Fruit fly (Drosophila melanogaster) whole organism, prepupa: Measurements from ENCODE around the gene Cdc7.
A peak's percentile ranks its signal among the peaks of the same experiment; 100 is the strongest.

Experiments used
- Blimp-1 ChIP-seq: fragments of 200-800 bp; sonication (Bioruptor generic); optimal IDR thresholded peaks from 3 replicates; lab custom pipeline; 2017; ENCODE audit warnings: missing biosample characterization, missing genetic modification characterization, mild to moderate bottlenecking, moderate library complexity, missing genetic modification reagents
- CG10669 ChIP-seq: fragments of 200-800 bp; sonication (Bioruptor generic); optimal IDR thresholded peaks from 3 replicates; lab custom pipeline; 2018; ENCODE audit warnings: missing biosample characterization, mild to moderate bottlenecking, missing genetic modification characterization, moderate library complexity
- CG15336 ChIP-seq: fragments of 200-800 bp; sonication (Bioruptor generic); IDR thresholded peaks from 2 replicates; pipeline ENCODE4 v1.3.6; 2022; ENCODE audit warnings: missing biosample characterization, missing genetic modification characterization
- CG31627 ChIP-seq: fragments of 200-800 bp; sonication (Bioruptor generic); optimal IDR thresholded peaks from 3 replicates; lab custom pipeline; 2016; ENCODE audit warnings: missing biosample characterization, missing genetic modification characterization
- CG34406 ChIP-seq: fragments of 200-800 bp; sonication (Bioruptor generic); optimal IDR thresholded peaks from 3 replicates; lab custom pipeline; 2016; ENCODE audit warnings: missing biosample characterization, missing genetic modification characterization
- CG3919 ChIP-seq: fragments of 200-800 bp; sonication (Bioruptor generic); optimal IDR thresholded peaks from 3 replicates; lab custom pipeline; 2016; ENCODE audit warnings: missing biosample characterization, missing genetic modification characterization
- CG6163 ChIP-seq: fragments of 200-800 bp; sonication (Bioruptor generic); IDR thresholded peaks from 3 replicates; pipeline ENCODE4 v1.3.6; 2022; ENCODE audit warnings: missing biosample characterization, missing genetic modification characterization
- CG6808 ChIP-seq: fragments of 200-800 bp; sonication (Bioruptor generic); optimal IDR thresholded peaks from 3 replicates; lab custom pipeline; 2017; ENCODE audit warnings: missing biosample characterization, missing genetic modification characterization, mild to moderate bottlenecking, moderate library complexity, missing genetic modification reagents
- CG6854 ChIP-seq: fragments of 200-800 bp; sonication (Bioruptor generic); optimal IDR thresholded peaks from 2 replicates; lab custom pipeline; 2017; ENCODE audit warnings: missing biosample characterization, mild to moderate bottlenecking, missing genetic modification characterization
- CG7368 ChIP-seq: fragments of 200-800 bp; sonication (Bioruptor generic); optimal IDR thresholded peaks from 3 replicates; lab custom pipeline; 2016; ENCODE audit warnings: missing biosample characterization, missing genetic modification characterization
- CG8319 ChIP-seq: fragments of 200-800 bp; sonication (Bioruptor generic); optimal IDR thresholded peaks from 3 replicates; lab custom pipeline; 2016; ENCODE audit warnings: missing biosample characterization, missing genetic modification characterization
- CG8632 ChIP-seq: fragments of 200-800 bp; sonication (Bioruptor generic); optimal IDR thresholded peaks from 3 replicates; lab custom pipeline; 2016; ENCODE audit warnings: missing biosample characterization, missing genetic modification characterization
- CG9139 ChIP-seq: fragments of 200-800 bp; sonication (Bioruptor generic); optimal IDR thresholded peaks from 3 replicates; lab custom pipeline; 2017; ENCODE audit warnings: missing biosample characterization, mild to moderate bottlenecking, missing genetic modification characterization
- Eip93F ChIP-seq: fragments of 200-800 bp; sonication (Bioruptor generic); optimal IDR thresholded peaks from 2 replicates; lab custom pipeline; 2016; ENCODE audit warnings: missing biosample characterization, mild to moderate bottlenecking, missing genetic modification characterization
- Ets21C ChIP-seq: fragments of 200-800 bp; sonication (Bioruptor generic); optimal IDR thresholded peaks from 3 replicates; lab custom pipeline; 2016; ENCODE audit warnings: missing biosample characterization, missing genetic modification characterization
- Gug ChIP-seq: fragments of 200-800 bp; sonication (Bioruptor generic); IDR thresholded peaks from 2 replicates; pipeline ENCODE4 v1.3.6; 2022; ENCODE audit warnings: missing biosample characterization, missing genetic modification characterization
- Hr38 ChIP-seq: sonication (Bioruptor generic); optimal IDR thresholded peaks from 2 replicates; lab custom pipeline; 2016; ENCODE audit warnings: missing biosample characterization, missing genetic modification characterization
- Hr39 ChIP-seq: fragments of 200-800 bp; sonication (Bioruptor generic); optimal IDR thresholded peaks from 2 replicates; lab custom pipeline; 2016; ENCODE audit warnings: missing biosample characterization, missing genetic modification characterization
- Lpt ChIP-seq: fragments of 200-800 bp; sonication (Bioruptor generic); optimal IDR thresholded peaks from 3 replicates; lab custom pipeline; 2016; ENCODE audit warnings: missing biosample characterization, missing genetic modification characterization
- Smox ChIP-seq: fragments of 200-800 bp; sonication (Bioruptor generic); optimal IDR thresholded peaks from 3 replicates; lab custom pipeline; 2016; ENCODE audit warnings: missing biosample characterization, missing genetic modification characterization
- Sox102F ChIP-seq: fragments of 200-800 bp; sonication (Bioruptor generic); optimal IDR thresholded peaks from 2 replicates; lab custom pipeline; 2016; ENCODE audit warnings: missing biosample characterization, mild to moderate bottlenecking, missing genetic modification characterization
- Sox14 ChIP-seq: fragments of 200-800 bp; sonication (Bioruptor generic); optimal IDR thresholded peaks from 3 replicates; lab custom pipeline; 2016; ENCODE audit warnings: missing biosample characterization, missing genetic modification characterization
- achi ChIP-seq: fragments of 200-800 bp; sonication (Bioruptor generic); optimal IDR thresholded peaks from 3 replicates; lab custom pipeline; 2016; ENCODE audit warnings: missing biosample characterization, missing genetic modification characterization
- acj6 ChIP-seq: fragments of 200-800 bp; sonication (Bioruptor generic); optimal IDR thresholded peaks from 3 replicates; lab custom pipeline; 2016; ENCODE audit warnings: missing biosample characterization, missing genetic modification characterization
- cyc ChIP-seq: fragments of 200-800 bp; sonication (Bioruptor generic); optimal IDR thresholded peaks from 3 replicates; lab custom pipeline; 2016; ENCODE audit warnings: missing biosample characterization, missing genetic modification characterization
- dac ChIP-seq: fragments of 200-800 bp; sonication (Bioruptor generic); optimal IDR thresholded peaks from 2 replicates; lab custom pipeline; 2017; ENCODE audit warnings: missing biosample characterization, mild to moderate bottlenecking, missing genetic modification characterization
- dsx ChIP-seq: fragments of 200-800 bp; optimal IDR thresholded peaks from 3 replicates; lab custom pipeline; 2019; ENCODE audit warnings: missing biosample characterization, mild to moderate bottlenecking, missing genetic modification characterization, moderate library complexity; ENCODE audit not compliant: poor library complexity, severe bottlenecking
- eg ChIP-seq: fragments of 200-800 bp; sonication (Bioruptor generic); IDR thresholded peaks from 3 replicates; pipeline ENCODE4 v1.3.6; 2022; ENCODE audit warnings: missing biosample characterization, missing genetic modification characterization
- fkh ChIP-seq: fragments of 200-800 bp; sonication (Bioruptor generic); optimal IDR thresholded peaks from 3 replicates; lab custom pipeline; 2017; ENCODE audit warnings: missing biosample characterization, mild to moderate bottlenecking, missing genetic modification characterization, moderate library complexity
- lz ChIP-seq: fragments of 200-800 bp; sonication (Bioruptor generic); optimal IDR thresholded peaks from 3 replicates; lab custom pipeline; 2016; ENCODE audit warnings: missing biosample characterization, missing genetic modification characterization
- net ChIP-seq: fragments of 200-800 bp; sonication (Bioruptor generic); optimal IDR thresholded peaks from 3 replicates; lab custom pipeline; 2016; ENCODE audit warnings: missing biosample characterization, missing genetic modification characterization
- pdm3 ChIP-seq: fragments of 200-800 bp; sonication (Bioruptor generic); optimal IDR thresholded peaks from 3 replicates; lab custom pipeline; 2016; ENCODE audit warnings: missing biosample characterization, missing genetic modification characterization
- salr ChIP-seq, 2 experiments: fragments of 200-800 bp; sonication (Bioruptor generic); optimal IDR thresholded peaks; 3 replicates each; lab custom pipeline; 2016 to 2018; ENCODE audit warnings: missing biosample characterization in 2 of 2, missing genetic modification characterization in 2 of 2, mild to moderate bottlenecking in 1 of 2
- spab ChIP-seq: fragments of 200-800 bp; sonication (Bioruptor generic); optimal IDR thresholded peaks from 2 replicates; lab custom pipeline; 2017; ENCODE audit warnings: missing biosample characterization, mild to moderate bottlenecking, missing genetic modification characterization, missing genetic modification reagents
- ss ChIP-seq, 2 experiments: fragments of 200-800 bp; sonication (Bioruptor generic); optimal IDR thresholded peaks; 2 replicates in 1 of 2; 3 replicates in 1 of 2; lab custom pipeline; 2017 to 2018; ENCODE audit warnings: mild to moderate bottlenecking in 2 of 2, missing biosample characterization in 2 of 2, missing genetic modification characterization in 2 of 2, moderate library complexity in 1 of 2
- svp ChIP-seq: fragments of 200-800 bp; sonication (Bioruptor generic); peaks from one replicate; lab custom pipeline; 2016; ENCODE audit warnings: missing biosample characterization, missing genetic modification characterization
- topi ChIP-seq: fragments of 200-800 bp; sonication (Bioruptor generic); optimal IDR thresholded peaks from 3 replicates; lab custom pipeline; 2016; ENCODE audit warnings: missing biosample characterization, missing genetic modification characterization
- vri ChIP-seq: fragments of 200-800 bp; sonication (Bioruptor generic); optimal IDR thresholded peaks from 3 replicates; lab custom pipeline; 2016; ENCODE audit warnings: missing biosample characterization, mild to moderate bottlenecking, missing genetic modification characterization

Cdc7 gene

DNA sequence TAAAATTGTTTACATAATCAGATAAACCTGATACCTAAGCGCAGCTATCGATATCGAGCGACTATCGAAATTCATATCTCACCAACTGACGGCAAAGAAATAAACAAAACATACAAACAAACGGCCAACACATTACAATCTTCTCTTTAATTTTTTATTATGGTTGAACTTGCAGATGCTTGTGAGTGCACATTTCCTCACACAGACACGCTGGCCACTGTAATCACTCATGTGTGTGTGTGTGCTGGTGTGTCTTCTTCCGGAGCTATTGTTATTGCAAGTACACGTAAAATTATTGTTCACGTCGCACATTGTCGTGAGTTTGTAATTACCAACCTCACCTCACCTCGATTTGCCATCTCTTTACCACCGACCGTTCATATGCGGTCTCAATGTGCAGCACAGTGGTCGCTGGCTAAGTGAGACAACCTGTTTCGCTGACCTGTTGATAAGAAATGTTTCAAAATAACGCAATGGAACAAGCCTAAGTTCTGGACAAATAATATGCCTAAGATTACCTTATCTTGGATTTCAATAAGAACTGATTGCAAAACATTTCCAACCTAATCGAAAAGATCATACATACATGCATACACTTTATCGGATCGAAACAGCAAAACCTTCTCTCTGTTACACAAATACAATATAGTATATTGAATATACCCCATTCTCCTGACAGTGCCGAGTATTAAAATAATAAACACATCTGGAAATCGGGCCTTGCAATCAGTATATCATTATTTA, 50.9 kb downstream of the Cdc7 start (continued):
- 0 out of 3 replicates have a peak, but pooled peaks have one; percentile 16 for TF ChIP-seq eg (GFP tag; lab: Robert Waterston, UW)
- peak; percentile 32 for TF ChIP-seq topi
- TF ChIP-seq salr (GFP tag; optimal IDR thresholded peaks at IDR 0.05; lab: Kevin White, UChicago) = peak; percentile 5 to 32
- TF ChIP-seq Hr38 (GFP tag; lab: Kevin White, UChicago) = no peak
- no peak for TF ChIP-seq CG8319 (GFP tag; lab: Kevin White, UChicago)
- peak; percentile 20 for TF ChIP-seq pdm3 (GFP tag; lab: Kevin White, UChicago)
- peak; percentile 46 for TF ChIP-seq Sox14
- TF ChIP-seq Sox102F (GFP tag; lab: Kevin White, UChicago) = no peak
- no peak for TF ChIP-seq CG6854 (GFP tag; lab: Kevin White, UChicago)
- peak; percentile 40 for TF ChIP-seq achi (GFP tag; lab: Kevin White, UChicago)
- peak; percentile 28 for TF ChIP-seq spab (GFP tag; lab: Kevin White, UChicago)
- peak; percentile 1 for TF ChIP-seq Lpt
- no peak for TF ChIP-seq Gug (GFP tag; lab: Robert Waterston, UW)
- TF ChIP-seq acj6 = peak; percentile 25
- TF ChIP-seq vri (GFP tag; lab: Kevin White, UChicago) = no peak
- no peak for TF ChIP-seq net (GFP tag; lab: Kevin White, UChicago)
- TF ChIP-seq Hr39 (GFP tag; lab: Kevin White, UChicago) = no peak

DNA sequence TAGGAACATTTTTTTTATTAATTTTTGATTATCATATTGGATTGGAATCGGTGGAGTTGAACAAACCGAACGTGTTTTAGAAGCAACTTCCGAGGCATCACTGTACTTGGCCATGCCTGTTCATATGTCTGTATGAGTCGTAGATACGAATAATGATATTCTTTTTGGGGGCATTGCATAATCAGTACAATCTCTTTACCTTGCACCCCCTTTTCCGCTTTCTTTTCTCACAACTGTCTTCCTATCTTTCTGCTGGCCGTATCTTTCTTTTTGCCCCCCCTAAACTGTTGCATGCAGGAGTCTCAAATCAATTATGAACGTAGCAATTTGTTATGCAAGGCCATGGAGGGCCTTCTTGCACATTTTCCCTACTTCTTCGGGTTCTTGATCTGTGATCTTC, 51.5 kb downstream of the Cdc7 start:
- no peak for TF ChIP-seq Smox (GFP tag; lab: Kevin White, UChicago)
- no peak for TF ChIP-seq topi
- no peak for TF ChIP-seq CG8319 (GFP tag; lab: Kevin White, UChicago)
- no peak for TF ChIP-seq Eip93F (GFP tag; lab: Kevin White, UChicago)
- peak; percentile 88 for TF ChIP-seq vri (GFP tag; lab: Kevin White, UChicago)
- no peak for TF ChIP-seq CG9139 (GFP tag; lab: Kevin White, UChicago)
- TF ChIP-seq CG8632 (GFP tag; lab: Kevin White, UChicago) = no peak

DNA sequence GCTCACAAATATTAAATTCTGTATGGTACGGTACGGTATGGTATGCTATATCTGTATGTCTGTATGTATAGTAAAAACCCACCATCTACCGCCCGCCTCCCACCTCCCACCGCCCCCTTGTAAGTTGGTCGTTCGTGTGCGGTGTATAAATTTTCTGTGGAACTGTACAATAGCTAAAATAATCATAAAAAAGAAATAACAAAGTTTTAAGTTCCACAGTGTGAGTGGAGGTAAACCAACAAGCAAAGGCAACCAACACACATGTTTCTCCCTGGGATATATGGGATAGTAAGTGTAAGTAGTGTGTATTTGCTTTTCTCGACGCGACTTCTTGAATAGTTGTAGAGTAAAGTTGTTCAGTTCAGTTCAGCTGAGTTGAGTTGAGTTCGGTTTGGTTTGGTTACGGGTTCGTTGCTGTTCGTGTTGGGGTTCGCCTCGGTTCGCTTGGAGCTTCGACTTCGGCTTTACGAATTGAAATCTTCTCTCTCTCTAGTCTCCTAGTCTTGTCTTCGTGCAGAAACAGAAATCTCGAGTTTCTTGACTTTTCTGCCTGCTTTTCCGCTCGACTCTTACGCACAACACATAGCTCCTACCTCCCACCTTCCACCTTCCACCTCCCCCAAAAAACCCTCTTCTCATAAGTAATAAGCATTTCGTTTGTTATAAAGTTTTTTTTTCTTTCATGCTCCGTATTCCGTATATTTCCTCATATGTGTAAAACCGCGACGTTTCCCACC, 52.4 kb downstream of the Cdc7 start:
- TF ChIP-seq achi (GFP tag; lab: Kevin White, UChicago) (no peak), dac (no peak), svp (GFP tag; lab: Kevin White, UChicago) (no peak), Blimp-1 (GFP tag; lab: Kevin White, UChicago) (no peak), CG7368 (GFP tag; lab: Kevin White, UChicago) (no peak), CG8319 (GFP tag; lab: Kevin White, UChicago) (no peak), Ets21C (GFP tag; lab: Kevin White, UChicago) (no peak), cyc (GFP tag; lab: Kevin White, UChicago) (no peak), Eip93F (GFP tag; lab: Kevin White, UChicago) (no peak), acj6 (no peak), lz (no peak), CG6163 (GFP tag; lab: Robert Waterston, UW) (no peak), CG3919 (GFP tag; lab: Kevin White, UChicago) (no peak), CG34406 (GFP tag; lab: Kevin White, UChicago) (no peak), CG6854 (GFP tag; lab: Kevin White, UChicago) (no peak), ss (GFP tag; optimal IDR thresholded peaks at IDR 0.05; lab: Kevin White, UChicago) (peak in 1 of 2 experiments; percentile 11), fkh (peak; percentile 87), CG31627 (GFP tag; lab: Kevin White, UChicago) (no peak), salr (GFP tag; optimal IDR thresholded peaks at IDR 0.05; lab: Kevin White, UChicago) (no peak), CG6808 (no peak), dsx (no peak), Gug (GFP tag; lab: Robert Waterston, UW) (no peak), eg (GFP tag; lab: Robert Waterston, UW) (0 out of 3 replicates have a peak, but pooled peaks have one; percentile 8), CG15336 (GFP tag; lab: Robert Waterston, UW) (peak; percentile 43; the same call in 1 of the 2 replicates), CG10669 (GFP tag; lab: Kevin White, UChicago) (no peak)
